Worm (Caenorhabditis elegans) whole organism, early embryonic: ENCODE data around the gene M03F8.1.

Experiments
- B0310.2 ChIP-seq: sonication (generic microtip); optimal IDR thresholded peaks from 2 replicates; lab custom pipeline; 2016; ENCODE audit warnings: mild to moderate bottlenecking, missing genetic modification characterization, missing compliant biosample characterization
- F13C5.2 ChIP-seq: sonication (generic microtip); optimal IDR thresholded peaks from 2 replicates; lab custom pipeline; 2017; ENCODE audit warnings: mild to moderate bottlenecking, missing genetic modification characterization, inconsistent platforms, missing compliant biosample characterization
- aly-1 ChIP-seq: sonication (generic microtip); optimal IDR thresholded peaks from 2 replicates; lab custom pipeline; 2016; ENCODE audit warnings: missing genetic modification characterization, missing compliant biosample characterization
- ama-1 ChIP-seq: fragments of 150-350 bp; optimal IDR thresholded peaks from 2 replicates; lab custom pipeline; 2014
- ceh-13 ChIP-seq: fragments of 200-800 bp; sonication (Bioruptor generic); optimal IDR thresholded peaks from 2 replicates; lab custom pipeline; 2018; ENCODE audit warnings: mild to moderate bottlenecking, missing genetic modification characterization, missing compliant biosample characterization
- ceh-36 ChIP-seq: sonication (generic microtip); optimal IDR thresholded peaks from 2 replicates; lab custom pipeline; 2016; ENCODE audit warnings: missing genetic modification characterization, inconsistent platforms, missing compliant biosample characterization
- ets-7 ChIP-seq: sonication (generic microtip); optimal IDR thresholded peaks from 2 replicates; lab custom pipeline; 2016; ENCODE audit warnings: missing genotype, missing genetic modification characterization, missing compliant biosample characterization
- flt-1 ChIP-seq: fragments of 200-800 bp; sonication (Bioruptor generic); IDR thresholded peaks from 2 replicates; pipeline ENCODE4 v1.3.6; 2022; ENCODE audit warnings: missing genetic modification characterization, missing compliant biosample characterization
- hmbx-1 ChIP-seq: sonication (generic microtip); optimal IDR thresholded peaks from 2 replicates; lab custom pipeline; 2016; ENCODE audit warnings: mild to moderate bottlenecking, missing genetic modification characterization, missing compliant biosample characterization
- hmg-4 ChIP-seq: fragments of 200-800 bp; sonication (Bioruptor generic); optimal IDR thresholded peaks from 2 replicates; lab custom pipeline; 2018; ENCODE audit warnings: mild to moderate bottlenecking, missing genetic modification characterization, missing compliant biosample characterization
- hnd-1 ChIP-seq: sonication (generic microtip); optimal IDR thresholded peaks from 2 replicates; lab custom pipeline; 2016; ENCODE audit warnings: missing genetic modification characterization, missing compliant biosample characterization
- pes-1 ChIP-seq: fragments of 200-800 bp; sonication (Bioruptor generic); IDR thresholded peaks from 2 replicates; pipeline ENCODE4 v1.3.6; 2022; ENCODE audit warnings: missing genetic modification reagents, missing genetic modification characterization, missing compliant biosample characterization
- scrt-1 ChIP-seq: fragments of 200-800 bp; sonication (Bioruptor generic); IDR thresholded peaks from 2 replicates; pipeline ENCODE4 v1.3.6; 2022; ENCODE audit warnings: missing genetic modification characterization, missing compliant biosample characterization
- sea-1 ChIP-seq: fragments of 200-800 bp; sonication (Bioruptor generic); conservative IDR thresholded peaks from 2 replicates; pipeline ENCODE4 v1.3.6; 2022; ENCODE audit warnings: missing genetic modification characterization, missing compliant biosample characterization
- tbx-11 ChIP-seq: fragments of 200-800 bp; sonication (Bioruptor generic); IDR thresholded peaks from 2 replicates; pipeline ENCODE4 v1.3.6; 2022; ENCODE audit warnings: missing genetic modification characterization, missing compliant biosample characterization
- tbx-37 ChIP-seq: fragments of 200-800 bp; sonication (Bioruptor generic); conservative IDR thresholded peaks from 2 replicates; pipeline ENCODE4 v1.3.6; 2022; ENCODE audit warnings: missing genetic modification reagents, missing genetic modification characterization, missing compliant biosample characterization
- tra-4 ChIP-seq: sonication (generic microtip); optimal IDR thresholded peaks from 2 replicates; lab custom pipeline; 2017; ENCODE audit warnings: missing genetic modification characterization, missing compliant biosample characterization

M03F8.1 gene

ce11 chrV:5990383-5990782 is 39.1 kb downstream of the M03F8.1 start, which contains the start of gene fut-8:
TSS of gene fut-8 (minus strand) at chrV:5990483.
- TF ChIP-seq hnd-1 (tag; lab: Kevin White, UChicago) (no peak), B0310.2 (no peak), tbx-37 (GFP tag; lab: Robert Waterston, UW) (no peak), scrt-1 (GFP tag; lab: Robert Waterston, UW) (no peak), sea-1 (GFP tag; lab: Robert Waterston, UW) (no peak), ceh-36 (no peak), flt-1 (GFP tag; lab: Robert Waterston, UW) (no peak), aly-1 (no peak), tra-4 (tag; lab: Kevin White, UChicago) (no peak), F13C5.2 (tag; lab: Kevin White, UChicago) (no peak)

- no peak for TF ChIP-seq tra-4 (tag; lab: Kevin White, UChicago)
- TF ChIP-seq ceh-13 (GFP tag; lab: Kevin White, UChicago), result no peak
- no peak for TF ChIP-seq pes-1 (GFP tag; lab: Robert Waterston, UW)
- TF ChIP-seq hmbx-1 (tag; lab: Kevin White, UChicago), result no peak
- TF ChIP-seq aly-1, result no peak
- TF ChIP-seq F13C5.2 (tag; lab: Kevin White, UChicago), result no peak
- TF ChIP-seq hmg-4 (GFP tag; lab: Kevin White, UChicago), result no peak
- no peak for TF ChIP-seq ama-1 (lab: Kevin White, UChicago)
- TF ChIP-seq tbx-37 (GFP tag; lab: Robert Waterston, UW), result no peak
- TF ChIP-seq scrt-1 (GFP tag; lab: Robert Waterston, UW), result no peak
These were observed 40.3 kb downstream of the M03F8.1 start for ce11 chrV:5991490-5992069.

- TF ChIP-seq hmbx-1 (tag; lab: Kevin White, UChicago) (no peak), ama-1 (lab: Kevin White, UChicago) (no peak), flt-1 (GFP tag; lab: Robert Waterston, UW) (no peak), F13C5.2 (tag; lab: Kevin White, UChicago) (no peak), scrt-1 (GFP tag; lab: Robert Waterston, UW) (no peak), sea-1 (GFP tag; lab: Robert Waterston, UW) (no peak), B0310.2 (no peak), hnd-1 (tag; lab: Kevin White, UChicago) (no peak), ceh-36 (no peak), aly-1 (no peak), tra-4 (tag; lab: Kevin White, UChicago) (no peak)
These were observed 44.4 kb downstream of the M03F8.1 start for ce11 chrV:5995598-5995997.

ce11 chrV:5996114-5996513 is 44.9 kb downstream of the M03F8.1 start, which contains the start of gene cpg-4:
TSS of gene cpg-4 (plus strand) at chrV:5996416.
- no peak for TF ChIP-seq F13C5.2 (tag; lab: Kevin White, UChicago)

- TF ChIP-seq hmg-4 (GFP tag; lab: Kevin White, UChicago) (peak; percentile 13), hnd-1 (tag; lab: Kevin White, UChicago) (no peak), F13C5.2 (tag; lab: Kevin White, UChicago) (peak; percentile 24)
These were observed 49.2 kb downstream of the M03F8.1 start for ce11 chrV:6000368-6000802.

- TF ChIP-seq hnd-1 (tag; lab: Kevin White, UChicago), result no peak
- no peak for TF ChIP-seq hmg-4 (GFP tag; lab: Kevin White, UChicago)
- TF ChIP-seq tra-4 (tag; lab: Kevin White, UChicago), result no peak
- TF ChIP-seq tbx-11 (GFP tag; lab: Robert Waterston, UW), result no peak
- no peak for TF ChIP-seq ama-1 (lab: Kevin White, UChicago)
- TF ChIP-seq B0310.2, result no peak
- no peak for TF ChIP-seq hmbx-1 (tag; lab: Kevin White, UChicago)
- TF ChIP-seq ceh-13 (GFP tag; lab: Kevin White, UChicago), result no peak
- TF ChIP-seq aly-1, result no peak
- no peak for TF ChIP-seq sea-1 (GFP tag; lab: Robert Waterston, UW)
- no peak for TF ChIP-seq F13C5.2 (tag; lab: Kevin White, UChicago)
- TF ChIP-seq scrt-1 (GFP tag; lab: Robert Waterston, UW), result no peak
- TF ChIP-seq flt-1 (GFP tag; lab: Robert Waterston, UW), result no peak
- no peak for TF ChIP-seq pes-1 (GFP tag; lab: Robert Waterston, UW)
- no peak for TF ChIP-seq tbx-37 (GFP tag; lab: Robert Waterston, UW)
- TF ChIP-seq ets-7, result no peak
- no peak for TF ChIP-seq ceh-36
These were observed 52.1 kb downstream of the M03F8.1 start, which contains the start of gene fos-1 for ce11 chrV:6003301-6003700. TSS of gene fos-1 (plus strand) at chrV:6003601.
